Worm (Caenorhabditis elegans) whole organism, dauer: ENCODE results near the gene D1005.10.

ENCODE experiments used
- unc-62 ChIP-seq: sonication (generic microtip); optimal IDR thresholded peaks from 2 replicates; lab custom pipeline; 2017; ENCODE audit warnings: missing biosample characterization, missing genetic modification reagents, missing genetic modification characterization

The D1005.10 gene

ce11 chrX:1445696-1446095 lies 40.3 kb downstream of the D1005.10 start:
- TF ChIP-seq unc-62 (GFP tag; lab: Kevin White, UChicago), result no peak

ce11 chrX:1443556-1444243 lies 42.3 kb downstream of the D1005.10 start:
- no peak for TF ChIP-seq unc-62 (GFP tag; lab: Kevin White, UChicago)

- TF ChIP-seq unc-62 (GFP tag; lab: Kevin White, UChicago), result no peak
Measured at ce11 chrX:1441602-1442183, 44.3 kb downstream of the D1005.10 start.

- no peak for TF ChIP-seq unc-62 (GFP tag; lab: Kevin White, UChicago)
Measured at ce11 chrX:1440161-1440560, 45.8 kb downstream of the D1005.10 start, which contains the start of gene sedl-1. sedl-1 (minus strand) TSS chrX:1440261.

ce11 chrX:1438925-1439324 lies 47.1 kb downstream of the D1005.10 start:
- TF ChIP-seq unc-62 (GFP tag; lab: Kevin White, UChicago), result no peak

- no peak for TF ChIP-seq unc-62 (GFP tag; lab: Kevin White, UChicago)
Measured at ce11 chrX:1437097-1437496, 48.9 kb downstream of the D1005.10 start.
